Fruit fly (Drosophila melanogaster) whole organism, adult: ENCODE data around the gene CG43407.

Experiments used
- CG11617 ChIP-seq: fragments of 200-800 bp; sonication (Bioruptor generic); optimal IDR thresholded peaks from 2 replicates; lab custom pipeline; 2017; ENCODE audit warnings: mild to moderate bottlenecking, missing biosample characterization, missing genetic modification reagents, missing genetic modification characterization
- CG12768 ChIP-seq: fragments of 200-800 bp; sonication (Bioruptor generic); optimal IDR thresholded peaks from 2 replicates; lab custom pipeline; 2017; ENCODE audit warnings: missing biosample characterization, missing genetic modification characterization, mild to moderate bottlenecking, moderate library complexity, missing genetic modification reagents
- CG33017 ChIP-seq: fragments of 200-800 bp; sonication (Bioruptor generic); optimal IDR thresholded peaks from 2 replicates; lab custom pipeline; 2018; ENCODE audit warnings: missing biosample characterization, mild to moderate bottlenecking, missing genetic modification characterization, moderate library complexity
- CG7045 ChIP-seq: fragments of 200-800 bp; sonication (Bioruptor generic); optimal IDR thresholded peaks from 2 replicates; lab custom pipeline; 2017; ENCODE audit warnings: missing biosample characterization, mild to moderate bottlenecking, missing genetic modification characterization
- CG7101 ChIP-seq: fragments of 200-800 bp; sonication (Bioruptor generic); optimal IDR thresholded peaks from 2 replicates; lab custom pipeline; 2018; ENCODE audit warnings: missing biosample characterization, mild to moderate bottlenecking, missing genetic modification characterization, moderate library complexity
- Clk ChIP-seq: fragments of 200-800 bp; sonication (Bioruptor generic); optimal IDR thresholded peaks from 2 replicates; lab custom pipeline; 2017; ENCODE audit warnings: missing biosample characterization, missing genetic modification characterization
- Crg-1 ChIP-seq: fragments of 200-800 bp; sonication (Bioruptor generic); optimal IDR thresholded peaks from 2 replicates; lab custom pipeline; 2016; ENCODE audit warnings: missing biosample characterization, missing genetic modification characterization
- Mnt ChIP-seq: fragments of 200-800 bp; sonication (Bioruptor generic); optimal IDR thresholded peaks from 2 replicates; lab custom pipeline; 2016; ENCODE audit warnings: missing biosample characterization, mild to moderate bottlenecking, missing genetic modification characterization
- kay ChIP-seq: fragments of 200-800 bp; sonication (Bioruptor generic); peaks from one replicate; lab custom pipeline; 2016; ENCODE audit warnings: missing biosample characterization, missing genetic modification characterization, borderline replicate concordance

- TF ChIP-seq CG7045 (no peak), kay (GFP tag; lab: Kevin White, UChicago) (no peak), CG7101 (tag; lab: Kevin White, UChicago) (peak; percentile 52), Mnt (GFP tag; lab: Kevin White, UChicago) (no peak), CG11617 (GFP tag; lab: Kevin White, UChicago) (peak; percentile 9), CG12768 (GFP tag; lab: Kevin White, UChicago) (peak; percentile 3), Crg-1 (GFP tag; lab: Kevin White, UChicago) (peak; percentile 51), Clk (no peak), CG33017 (tag; lab: Kevin White, UChicago) (peak; percentile 13)
Observed at dm6 chr3L:19096032-19096431, 42.8 kb upstream of the CG43407 start, which contains the start of gene CNPYb.
